Fruit fly (Drosophila melanogaster) whole organism, pupa: Measurements from ENCODE around the gene CG15330.

Experiments used
- CG10348 ChIP-seq: fragments of 200-800 bp; sonication (Bioruptor generic); IDR thresholded peaks from 2 replicates; pipeline ENCODE4 v1.3.6; 2022; ENCODE audit warnings: missing biosample characterization, missing genetic modification characterization
- CG12605 ChIP-seq: fragments of 200-800 bp; sonication (Bioruptor generic); IDR thresholded peaks from 2 replicates; pipeline ENCODE4 v1.3.6; 2022; ENCODE audit warnings: missing biosample characterization, missing genetic modification characterization
- CG13204 ChIP-seq: fragments of 200-800 bp; sonication (Bioruptor generic); optimal IDR thresholded peaks from 2 replicates; lab custom pipeline; 2018; ENCODE audit warnings: missing biosample characterization, mild to moderate bottlenecking, missing genetic modification characterization, moderate library complexity
- CG14655 ChIP-seq: fragments of 200-800 bp; sonication (Bioruptor generic); optimal IDR thresholded peaks from 3 replicates; lab custom pipeline; 2017; ENCODE audit warnings: mild to moderate bottlenecking, missing biosample characterization, missing genetic modification reagents, missing genetic modification characterization
- CG15710 ChIP-seq: fragments of 200-800 bp; sonication (Bioruptor generic); optimal IDR thresholded peaks from 2 replicates; lab custom pipeline; 2018; ENCODE audit warnings: missing biosample characterization, mild to moderate bottlenecking, missing genetic modification characterization, moderate library complexity
- CG17806 ChIP-seq: fragments of 200-800 bp; sonication (Bioruptor generic); optimal IDR thresholded peaks from 2 replicates; lab custom pipeline; 2018; ENCODE audit warnings: missing biosample characterization, mild to moderate bottlenecking, missing genetic modification characterization, moderate library complexity
- CG32121 ChIP-seq: fragments of 200-800 bp; sonication (Bioruptor generic); IDR thresholded peaks from 2 replicates; pipeline ENCODE4 v1.3.6; 2022; ENCODE audit warnings: missing biosample characterization, missing genetic modification characterization
- CG34367 ChIP-seq: fragments of 200-800 bp; sonication (Bioruptor generic); optimal IDR thresholded peaks from 2 replicates; lab custom pipeline; 2018; ENCODE audit warnings: missing biosample characterization, mild to moderate bottlenecking, missing genetic modification characterization
- CG4496 ChIP-seq: fragments of 200-800 bp; sonication (Bioruptor generic); IDR thresholded peaks from 3 replicates; pipeline ENCODE4 v1.3.6; 2022; ENCODE audit warnings: missing biosample characterization, missing genetic modification characterization
- CG8159 ChIP-seq: fragments of 200-800 bp; sonication (Bioruptor generic); optimal IDR thresholded peaks from 3 replicates; lab custom pipeline; 2018; ENCODE audit warnings: missing biosample characterization, mild to moderate bottlenecking, missing genetic modification characterization, moderate library complexity
- CG8301 ChIP-seq: fragments of 200-800 bp; sonication (Bioruptor generic); optimal IDR thresholded peaks from 2 replicates; lab custom pipeline; 2018; ENCODE audit warnings: missing biosample characterization, mild to moderate bottlenecking, missing genetic modification characterization
- CG9948 ChIP-seq: fragments of 200-800 bp; sonication (Bioruptor generic); optimal IDR thresholded peaks from 2 replicates; lab custom pipeline; 2018; ENCODE audit warnings: missing biosample characterization, mild to moderate bottlenecking, missing genetic modification characterization, moderate library complexity
- D1 ChIP-seq: fragments of 200-800 bp; sonication (Bioruptor generic); optimal IDR thresholded peaks from 2 replicates; lab custom pipeline; 2018; ENCODE audit warnings: missing biosample characterization, mild to moderate bottlenecking, missing genetic modification characterization, moderate library complexity
- EcR ChIP-seq: fragments of 200-800 bp; sonication (Bioruptor generic); optimal IDR thresholded peaks from 3 replicates; lab custom pipeline; 2019; ENCODE audit warnings: missing biosample characterization, missing genetic modification characterization, mild to moderate bottlenecking, moderate library complexity, missing genetic modification reagents
- Ets98B ChIP-seq: fragments of 200-800 bp; sonication (Bioruptor generic); IDR thresholded peaks from 2 replicates; pipeline ENCODE4 v1.3.6; 2022; ENCODE audit warnings: missing biosample characterization, missing genetic modification characterization
- Pif1A ChIP-seq: fragments of 200-800 bp; sonication (Bioruptor generic); optimal IDR thresholded peaks from 3 replicates; lab custom pipeline; 2016; ENCODE audit warnings: missing biosample characterization, missing genetic modification characterization
- Pif1B ChIP-seq: fragments of 200-800 bp; sonication (Bioruptor generic); optimal IDR thresholded peaks from 3 replicates; lab custom pipeline; 2016; ENCODE audit warnings: missing biosample characterization, missing genetic modification characterization
- Snoo ChIP-seq: fragments of 200-800 bp; sonication (Bioruptor generic); optimal IDR thresholded peaks from 3 replicates; lab custom pipeline; 2017; ENCODE audit warnings: missing biosample characterization, mild to moderate bottlenecking, missing genetic modification characterization, inconsistent platforms
- fd96Ca ChIP-seq: fragments of 200-800 bp; sonication (Bioruptor generic); IDR thresholded peaks from 3 replicates; pipeline ENCODE4 v1.3.6; 2022; ENCODE audit warnings: missing biosample characterization, missing genetic modification characterization
- gl ChIP-seq: fragments of 200-800 bp; sonication (Bioruptor generic); optimal IDR thresholded peaks from 2 replicates; lab custom pipeline; 2018; ENCODE audit warnings: missing biosample characterization, mild to moderate bottlenecking, missing genetic modification characterization
- rn ChIP-seq: fragments of 200-800 bp; sonication (Bioruptor generic); IDR thresholded peaks from 2 replicates; pipeline ENCODE4 v1.3.6; 2022; ENCODE audit warnings: missing biosample characterization, missing genetic modification characterization

The CG15330 gene

DNA sequence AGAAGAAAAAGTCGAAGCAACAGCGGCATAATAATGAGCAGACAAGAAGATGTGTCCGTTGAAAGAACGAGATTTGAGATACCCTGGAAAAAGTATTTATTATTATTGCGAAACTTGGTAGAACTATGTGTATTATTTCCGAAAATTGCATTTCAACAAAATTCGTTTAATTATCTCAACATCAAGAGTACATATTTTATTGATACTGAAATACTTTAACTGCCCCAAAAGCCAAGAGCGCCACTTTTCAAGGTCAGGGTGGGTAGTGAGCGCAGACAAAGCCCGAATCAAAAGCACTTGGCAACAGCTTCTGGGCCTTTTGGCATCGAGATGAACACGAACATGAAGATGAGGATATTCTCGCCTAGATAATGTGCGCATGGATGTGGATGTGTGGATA, 23.3 kb downstream of the CG15330 start:
- peak; percentile 36 for TF ChIP-seq CG15710 (tag; lab: Kevin White, UChicago)
- peak; percentile 58 for TF ChIP-seq CG14655 (GFP tag; lab: Kevin White, UChicago)
- TF ChIP-seq fd96Ca (GFP tag; lab: Robert Waterston, UW): no peak
- no peak for TF ChIP-seq CG4496 (GFP tag; lab: Robert Waterston, UW)
- TF ChIP-seq CG17806 (tag; lab: Kevin White, UChicago): peak; percentile 52
- TF ChIP-seq rn: no peak
- TF ChIP-seq CG8301 (tag; lab: Kevin White, UChicago): peak; percentile 36
- peak; percentile 26 for TF ChIP-seq Pif1A
- TF ChIP-seq Pif1B (GFP tag; lab: Kevin White, UChicago): peak; percentile 2
- TF ChIP-seq CG9948 (tag; lab: Kevin White, UChicago): peak; percentile 46
- TF ChIP-seq CG8159 (tag; lab: Kevin White, UChicago): peak; percentile 60
- TF ChIP-seq CG34367 (tag; lab: Kevin White, UChicago): peak; percentile 43
- no peak for TF ChIP-seq CG32121 (GFP tag; lab: Robert Waterston, UW)
- TF ChIP-seq Ets98B (GFP tag; lab: Robert Waterston, UW): no peak
- TF ChIP-seq D1 (tag; lab: Kevin White, UChicago): no peak

DNA sequence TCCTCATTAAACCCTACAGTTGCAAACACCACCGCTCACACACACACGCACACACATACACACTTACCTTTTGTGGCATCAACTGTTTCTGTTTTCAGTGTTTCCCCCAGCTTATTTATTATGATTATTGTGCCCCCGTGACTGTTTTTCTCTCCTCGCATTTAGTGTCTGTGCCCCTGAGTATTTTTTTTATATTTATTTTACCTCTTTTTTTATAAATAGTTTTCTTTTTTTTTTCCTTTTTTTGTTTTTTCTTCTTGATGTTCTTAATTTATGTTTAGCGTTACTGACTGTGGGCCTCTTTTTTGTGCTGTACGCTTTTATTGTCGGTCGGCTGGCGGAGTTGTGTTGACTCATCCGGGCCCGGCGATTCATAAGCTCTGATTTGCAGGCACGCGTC, 24.9 kb downstream of the CG15330 start:
- TF ChIP-seq CG8159 (tag; lab: Kevin White, UChicago): peak; percentile 63
- TF ChIP-seq EcR (GFP tag; lab: Kevin White, UChicago): no peak
- TF ChIP-seq CG32121 (GFP tag; lab: Robert Waterston, UW): 0 out of 2 replicates have a peak, but pooled peaks have one; percentile 35
- TF ChIP-seq CG8301 (tag; lab: Kevin White, UChicago): no peak
- no peak for TF ChIP-seq rn
- peak; percentile 12 for TF ChIP-seq CG34367 (tag; lab: Kevin White, UChicago)
- TF ChIP-seq fd96Ca (GFP tag; lab: Robert Waterston, UW): no peak
- no peak for TF ChIP-seq Snoo (tag; lab: Kevin White, UChicago)
- TF ChIP-seq CG10348 (GFP tag; lab: Robert Waterston, UW): no peak
- no peak for TF ChIP-seq Ets98B (GFP tag; lab: Robert Waterston, UW)
- peak; percentile 33 for TF ChIP-seq CG9948 (tag; lab: Kevin White, UChicago)
- peak; percentile 48 for TF ChIP-seq CG15710 (tag; lab: Kevin White, UChicago)
- TF ChIP-seq CG17806 (tag; lab: Kevin White, UChicago): peak; percentile 40
- peak; percentile 68 for TF ChIP-seq CG13204 (GFP tag; lab: Kevin White, UChicago)
- peak; percentile 41; the same call in 1 of the 2 replicates for TF ChIP-seq CG12605 (GFP tag; lab: Robert Waterston, UW)
- TF ChIP-seq CG14655 (GFP tag; lab: Kevin White, UChicago): no peak
- peak; percentile 29 for TF ChIP-seq Pif1B (GFP tag; lab: Kevin White, UChicago)
- TF ChIP-seq gl: no peak
- TF ChIP-seq CG4496 (GFP tag; lab: Robert Waterston, UW): no peak
- no peak for TF ChIP-seq D1 (tag; lab: Kevin White, UChicago)
- TF ChIP-seq Pif1A: peak; percentile 9

DNA sequence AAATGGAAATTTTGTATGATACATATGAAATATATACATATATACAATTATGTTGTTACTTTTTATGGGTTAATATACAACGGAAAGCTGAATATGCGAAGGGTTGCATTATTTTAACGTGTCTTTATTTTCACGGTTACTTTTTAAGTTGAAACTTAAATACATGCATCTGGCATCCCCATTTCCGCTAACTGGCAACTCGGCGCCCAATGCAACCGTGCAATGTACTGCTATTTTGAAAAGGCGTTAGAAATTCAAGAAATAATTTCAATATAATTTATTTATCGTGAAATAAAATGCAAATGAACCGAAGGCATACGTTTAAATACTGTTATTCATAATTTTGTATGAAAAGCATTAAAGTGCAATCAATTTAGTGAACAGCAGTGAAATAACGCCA, 30.7 kb downstream of the CG15330 start:
- TF ChIP-seq CG34367 (tag; lab: Kevin White, UChicago): no peak
- no peak for TF ChIP-seq rn
- TF ChIP-seq Pif1B (GFP tag; lab: Kevin White, UChicago): no peak
- no peak for TF ChIP-seq CG12605 (GFP tag; lab: Robert Waterston, UW)
- TF ChIP-seq D1 (tag; lab: Kevin White, UChicago): no peak
- TF ChIP-seq CG17806 (tag; lab: Kevin White, UChicago): no peak
- no peak for TF ChIP-seq CG8301 (tag; lab: Kevin White, UChicago)
- no peak for TF ChIP-seq CG14655 (GFP tag; lab: Kevin White, UChicago)
- TF ChIP-seq CG9948 (tag; lab: Kevin White, UChicago): no peak
- TF ChIP-seq gl: no peak
- no peak for TF ChIP-seq CG13204 (GFP tag; lab: Kevin White, UChicago)
- TF ChIP-seq EcR (GFP tag; lab: Kevin White, UChicago): no peak
- no peak for TF ChIP-seq fd96Ca (GFP tag; lab: Robert Waterston, UW)
- no peak for TF ChIP-seq CG15710 (tag; lab: Kevin White, UChicago)
- TF ChIP-seq Snoo (tag; lab: Kevin White, UChicago): no peak
- no peak for TF ChIP-seq CG8159 (tag; lab: Kevin White, UChicago)
- TF ChIP-seq Pif1A: no peak
- TF ChIP-seq CG4496 (GFP tag; lab: Robert Waterston, UW): no peak
- TF ChIP-seq CG32121 (GFP tag; lab: Robert Waterston, UW): no peak

DNA sequence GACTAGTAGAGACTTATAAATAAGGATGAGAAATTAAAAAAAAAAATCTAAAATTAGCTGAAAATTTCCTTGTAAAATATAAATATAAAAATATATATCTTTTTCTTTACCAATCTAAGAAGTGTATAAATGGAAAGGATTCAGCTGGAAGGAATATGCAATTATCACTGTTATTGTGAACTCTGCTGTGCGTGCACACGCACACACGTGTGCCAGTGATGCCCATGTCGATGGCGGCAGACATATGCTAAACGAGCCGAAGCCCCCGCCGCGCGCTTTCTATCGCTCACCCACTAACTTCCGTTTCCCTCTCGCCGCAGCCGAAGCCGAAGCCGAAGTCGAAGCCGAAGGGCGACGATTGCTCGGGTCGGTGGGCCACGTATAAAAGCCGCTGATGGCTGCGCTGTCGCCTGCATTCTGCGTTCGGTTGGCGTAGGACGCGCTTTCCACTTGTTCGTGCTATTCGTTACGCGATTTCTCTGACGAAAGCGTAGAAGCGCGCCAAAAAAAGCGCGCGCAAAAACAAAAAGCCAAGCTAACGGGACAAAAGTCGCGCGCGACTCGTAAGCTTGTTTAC, 39.4 kb downstream of the CG15330 start, which contains the start of gene Tbh:
Gene Tbh (plus strand): TSS at position 527 of the 577 bp plus-strand sequence.
- TF ChIP-seq CG4496 (GFP tag; lab: Robert Waterston, UW) (peak; percentile 45; the same call in 1 of the 3 replicates), CG14655 (GFP tag; lab: Kevin White, UChicago) (peak; percentile 41), CG8301 (tag; lab: Kevin White, UChicago) (no peak), CG8159 (tag; lab: Kevin White, UChicago) (peak; percentile 29), CG10348 (GFP tag; lab: Robert Waterston, UW) (no peak), CG32121 (GFP tag; lab: Robert Waterston, UW) (peak; percentile 31; the same call in 1 of the 2 replicates), Pif1B (GFP tag; lab: Kevin White, UChicago) (peak; percentile 35), CG15710 (tag; lab: Kevin White, UChicago) (peak; percentile 3), fd96Ca (GFP tag; lab: Robert Waterston, UW) (0 out of 3 replicates have a peak, but pooled peaks have one; percentile 9)
